Fruit fly (Drosophila melanogaster) whole organism, embryonic: ENCODE measurements around the gene HP1e.

Experiments used
- Nf-YC ChIP-seq: fragments of 200-800 bp; optimal IDR thresholded peaks from 3 replicates; lab custom pipeline; 2019; ENCODE audit warnings: missing biosample characterization, mild to moderate bottlenecking, missing genetic modification characterization, moderate library complexity
- crp ChIP-seq, 2 experiments: fragments of 200-800 bp; sonication (Bioruptor generic); optimal IDR thresholded peaks; 2 replicates in 1 of 2; 3 replicates in 1 of 2; lab custom pipeline; 2017; ENCODE audit warnings: missing biosample characterization in 2 of 2, missing genetic modification characterization in 2 of 2, mild to moderate bottlenecking in 1 of 2, moderate library complexity in 1 of 2
- exex ChIP-seq: fragments of 200-800 bp; sonication (Bioruptor generic); optimal IDR thresholded peaks from 4 replicates; lab custom pipeline; 2018; ENCODE audit warnings: missing biosample characterization, mild to moderate bottlenecking, missing genetic modification characterization, moderate library complexity

- TF ChIP-seq exex (tag; lab: Kevin White, UChicago) = no peak
- TF ChIP-seq crp (GFP tag; optimal IDR thresholded peaks at IDR 0.05; lab: Kevin White, UChicago) = no peak
- TF ChIP-seq Nf-YC = no peak
These were observed at the start of gene HP1e for dm6 chr3R:9321470-9321869.
